Fruit fly (Drosophila melanogaster): ENCODE measurements around the gene CG31668.
A peak's percentile ranks its signal among the peaks of the same experiment; 100 is the strongest.

Gene CG31668

dm6 chr2L:2201107-2201561 lies 4.8 kb downstream of the CG31668 start (continued):
- TF ChIP-seq D19A (tag; optimal IDR thresholded peaks at IDR 0.05) (peak; percentile 85), Ets65A (GFP tag) (peak; percentile 94), Atf3 (GFP tag; optimal IDR thresholded peaks at IDR 0.05) (peak; percentile 82), CoRest (tag; optimal IDR thresholded peaks at IDR 0.05) (peak; percentile 89), CG6175 (GFP tag; IDR thresholded peaks at IDR 0.05) (no peak), ac (GFP tag; optimal IDR thresholded peaks at IDR 0.05) (peak; percentile 65), CG8089 (GFP tag; optimal IDR thresholded peaks at IDR 0.05) (peak; percentile 70), ab (GFP tag; optimal IDR thresholded peaks at IDR 0.05) (peak; percentile 57), tio (GFP tag; optimal IDR thresholded peaks at IDR 0.05) (peak; percentile 84), CG10462 (GFP tag; optimal IDR thresholded peaks at IDR 0.05) (peak; percentile 74), CG2875 (GFP tag; optimal IDR thresholded peaks at IDR 0.05) (peak; percentile 89), Dip3 (GFP tag; optimal IDR thresholded peaks at IDR 0.05) (no peak), Ravus (GFP tag; IDR thresholded peaks at IDR 0.05) (no peak; the same call in 1 of the 2 replicates), CG32767 (GFP tag; IDR thresholded peaks at IDR 0.05) (peak; percentile 55; the same call in 1 of the 2 replicates), Sry-β (GFP tag; optimal IDR thresholded peaks at IDR 0.05) (peak; percentile 69), CG3726 (GFP tag; IDR thresholded peaks at IDR 0.05) (peak; percentile 43; the same call in 1 of the 3 replicates), CG2678 (tag; optimal IDR thresholded peaks at IDR 0.05) (peak; percentile 88), peb (GFP tag; IDR thresholded peaks at IDR 0.05) (peak; percentile 63), stwl (tag; optimal IDR thresholded peaks at IDR 0.05) (peak; percentile 10), cad (GFP tag; optimal IDR thresholded peaks at IDR 0.05) (no peak), luna (GFP tag; optimal IDR thresholded peaks at IDR 0.05) (no peak), CG13894 (tag; optimal IDR thresholded peaks at IDR 0.05) (no peak), CG9437 (GFP tag; optimal IDR thresholded peaks at IDR 0.05) (peak; percentile 70), CG17361 (GFP tag; IDR thresholded peaks at IDR 0.05) (no peak; the same call in 2 of the 3 replicates), exex (tag; optimal IDR thresholded peaks at IDR 0.05) (no peak), abd-A (tag; optimal IDR thresholded peaks at IDR 0.05) (no peak), Max (GFP tag; optimal IDR thresholded peaks at IDR 0.05) (peak; percentile 81), pb (GFP tag; optimal IDR thresholded peaks at IDR 0.05) (peak; percentile 58), Aef1 (GFP tag; IDR thresholded peaks at IDR 0.05) (no peak; the same call in 2 of the 3 replicates), Side (GFP tag; optimal IDR thresholded peaks at IDR 0.05) (peak; percentile 66), CG6272 (GFP tag; IDR thresholded peaks at IDR 0.05) (peak; percentile 65), ewg (GFP tag; optimal IDR thresholded peaks at IDR 0.05) (peak; percentile 84), HHEX (GFP tag; optimal IDR thresholded peaks at IDR 0.05) (peak; percentile 64), crp (GFP tag; optimal IDR thresholded peaks at IDR 0.05) (peak in 1 of 2 experiments; percentile 40), B-H2 (GFP tag; optimal IDR thresholded peaks at IDR 0.05) (no peak), ara (GFP tag; IDR thresholded peaks at IDR 0.05) (peak; percentile 88), CG11398 (GFP tag; optimal IDR thresholded peaks at IDR 0.05) (peak; percentile 55), CG4404 (GFP tag; IDR thresholded peaks at IDR 0.05) (peak; percentile 59), Elba2 (GFP tag; optimal IDR thresholded peaks at IDR 0.05) (no peak), sisA (GFP tag; IDR thresholded peaks at IDR 0.05) (peak; percentile 74), Sin3A (optimal IDR thresholded peaks at IDR 0.05) (no peak), CG10321 (GFP tag; IDR thresholded peaks at IDR 0.05) (0 out of 2 replicates have a peak, but pooled peaks have one; percentile 7), CG16813 (GFP tag; IDR thresholded peaks at IDR 0.05; ENCODE audit: partially characterized antibody) (no peak), CG11456 (GFP tag; IDR thresholded peaks at IDR 0.05) (0 out of 3 replicates have a peak, but pooled peaks have one; percentile 18), sob (GFP tag; IDR thresholded peaks at IDR 0.05) (no peak), her (GFP tag; optimal IDR thresholded peaks at IDR 0.05) (no peak), nerfin-2 (GFP tag; IDR thresholded peaks at IDR 0.05; ENCODE audit: partially characterized antibody) (no peak), fru (optimal IDR thresholded peaks at IDR 0.05) (no peak), ranshi (GFP tag; IDR thresholded peaks at IDR 0.05) (peak; percentile 63; the same call in 1 of the 2 replicates), grau (tag; optimal IDR thresholded peaks at IDR 0.05) (peak; percentile 75), Ptx1 (GFP tag; IDR thresholded peaks at IDR 0.05) (peak; percentile 76), yki (optimal IDR thresholded peaks at IDR 0.05) (no peak)
